Worm (Caenorhabditis elegans): Measurements from ENCODE around the gene F44E5.15.

F44E5.15 gene

ce11 chrII:11756684-11757107, 15.8 kb upstream of the F44E5.15 start (continued):
- TF ChIP-seq dox-1 (GFP tag; IDR thresholded peaks at IDR 0.05) (peak; percentile 77), snpc-3.4 (tag; optimal IDR thresholded peaks at IDR 0.05) (peak; percentile 45), cebp-2 (GFP tag; IDR thresholded peaks at IDR 0.05) (no peak), F49E8.2 (tag; optimal IDR thresholded peaks at IDR 0.05; ENCODE audit: insufficient read depth) (no peak), tbp1 (GFP tag; optimal IDR thresholded peaks at IDR 0.05) (peak; percentile 59), mxl-1 (tag; optimal IDR thresholded peaks at IDR 0.05) (peak; percentile 47), efl-1 (GFP tag; optimal IDR thresholded peaks at IDR 0.05) (no peak), hrde-1 (tag; optimal IDR thresholded peaks at IDR 0.05; ENCODE audit: borderline replicate concordance) (no peak), madf-8 (GFP tag; conservative IDR thresholded peaks at IDR 0.05) (no peak), lsy-27 (tag; optimal IDR thresholded peaks at IDR 0.05; ENCODE audit: borderline replicate concordance, insufficient read depth) (no peak), bed-2 (GFP tag; IDR thresholded peaks at IDR 0.05) (no peak), ceh-91 (GFP tag; IDR thresholded peaks at IDR 0.05) (no peak), sea-2 (GFP tag; IDR thresholded peaks at IDR 0.05) (no peak), F52B5.7 (tag; optimal IDR thresholded peaks at IDR 0.05) (no peak), hlh-26 (GFP tag; conservative IDR thresholded peaks at IDR 0.05) (no peak), mcd-1 (GFP tag; IDR thresholded peaks at IDR 0.05) (peak; percentile 33; the same call in 1 of the 2 replicates), nfya-1 (tag; optimal IDR thresholded peaks at IDR 0.05; ENCODE audit: borderline replicate concordance, insufficient read depth) (no peak), ama-1 (optimal IDR thresholded peaks at IDR 0.05) (peak; percentile 97), ama-1 (GFP tag; optimal IDR thresholded peaks at IDR 0.05) (no peak), nhr-90 (tag; optimal IDR thresholded peaks at IDR 0.05) (peak; percentile 24), let-526 (GFP tag; IDR thresholded peaks at IDR 0.05) (no peak), Y95B8A.8 (GFP tag; IDR thresholded peaks at IDR 0.05) (no peak), egl-18 (GFP tag; IDR thresholded peaks at IDR 0.05) (no peak), hmg-1.2 (GFP tag; IDR thresholded peaks at IDR 0.05) (0 out of 2 replicates have a peak, but pooled peaks have one; percentile 23), nhr-179 (tag; optimal IDR thresholded peaks at IDR 0.05) (no peak), ets-4 (GFP tag; optimal IDR thresholded peaks at IDR 0.05) (no peak), F39B2.1 (GFP tag; IDR thresholded peaks at IDR 0.05) (no peak), B0261.1 (tag; optimal IDR thresholded peaks at IDR 0.05) (no peak), T07F8.4 (tag; optimal IDR thresholded peaks at IDR 0.05) (peak; percentile 3), tlf-1 (GFP tag; optimal IDR thresholded peaks at IDR 0.05) (peak; percentile 61), snpc-4 (GFP tag; optimal IDR thresholded peaks at IDR 0.05) (peak; percentile 78), snpc-4 (tag; optimal IDR thresholded peaks at IDR 0.05) (peak; percentile 72 to 92 (median 90)), bed-1 (GFP tag; IDR thresholded peaks at IDR 0.05) (no peak), lsl-1 (GFP tag; optimal IDR thresholded peaks at IDR 0.05) (peak; percentile 44), ztf-25 (GFP tag; IDR thresholded peaks at IDR 0.05) (no peak), ztf-18 (tag; optimal IDR thresholded peaks at IDR 0.05) (peak; percentile 59), F57C9.4 (tag; optimal IDR thresholded peaks at IDR 0.05) (no peak), lin-26 (GFP tag; IDR thresholded peaks at IDR 0.05) (peak; percentile 79), aptf-2 (GFP tag; conservative IDR thresholded peaks at IDR 0.05) (no peak), him-1 (tag; optimal IDR thresholded peaks at IDR 0.05) (no peak), snpc-1.3 (tag; optimal IDR thresholded peaks at IDR 0.05; ENCODE audit: insufficient read depth) (no peak), let-607 (tag; optimal IDR thresholded peaks at IDR 0.05) (peak in 1 of 2 experiments; percentile 65), gei-17 (GFP tag; optimal IDR thresholded peaks at IDR 0.05) (peak; percentile 15), C06A6.2 (GFP tag; conservative IDR thresholded peaks at IDR 0.05) (peak; percentile 55; the same call in 1 of the 2 replicates), Y53F4B.3 (GFP tag; IDR thresholded peaks at IDR 0.05) (no peak), D2030.7 (GFP tag; IDR thresholded peaks at IDR 0.05) (0 out of 2 replicates have a peak, but pooled peaks have one; percentile 11), nfyb-1 (GFP tag; IDR thresholded peaks at IDR 0.05) (peak; percentile 92), nhr-27 (tag; optimal IDR thresholded peaks at IDR 0.05) (no peak)
